Fruit fly (Drosophila melanogaster): ENCODE data around the gene kuk.
A peak's percentile ranks its signal among the peaks of the same experiment; 100 is the strongest.

Gene kuk

dm6 chr3R:17042838-17043569 lies 37.0 kb upstream of the kuk start, which contains the start of the genes bdwf and Patr-1 (continued):
- TF ChIP-seq Bgb (GFP tag; IDR thresholded peaks at IDR 0.05; ENCODE audit: partially characterized antibody) (peak; percentile 89), CG3726 (GFP tag; IDR thresholded peaks at IDR 0.05) (no peak), Dref (GFP tag; IDR thresholded peaks at IDR 0.05) (peak; percentile 87), gsb (GFP tag; IDR thresholded peaks at IDR 0.05) (no peak), HLH54F (GFP tag; optimal IDR thresholded peaks at IDR 0.05) (peak; percentile 53), CG7963 (GFP tag; IDR thresholded peaks at IDR 0.05; ENCODE audit: partially characterized antibody) (peak; percentile 87), hbn (GFP tag; IDR thresholded peaks at IDR 0.05; ENCODE audit: partially characterized antibody) (peak; percentile 84), Myb (GFP tag; optimal IDR thresholded peaks at IDR 0.05) (no peak), CG30020 (tag; optimal IDR thresholded peaks at IDR 0.05) (peak; percentile 44), Xbp1 (GFP tag; optimal IDR thresholded peaks at IDR 0.05) (peak; percentile 11), fru (optimal IDR thresholded peaks at IDR 0.05) (no peak), ttk (GFP tag; IDR thresholded peaks at IDR 0.05) (no peak), seq (GFP tag; IDR thresholded peaks at IDR 0.05) (no peak), ind (GFP tag; optimal IDR thresholded peaks at IDR 0.05) (peak; percentile 37), fd96Cb (tag; optimal IDR thresholded peaks at IDR 0.05) (no peak), CG4707 (GFP tag; optimal IDR thresholded peaks at IDR 0.05) (no peak), grau (tag; optimal IDR thresholded peaks at IDR 0.05) (peak; percentile 20), CG8281 (tag; optimal IDR thresholded peaks at IDR 0.05) (no peak), eve (GFP tag; optimal IDR thresholded peaks at IDR 0.05) (no peak), nmo (GFP tag; optimal IDR thresholded peaks at IDR 0.05) (peak; percentile 69), sna (GFP tag; IDR thresholded peaks at IDR 0.05; ENCODE audit: partially characterized antibody) (peak; percentile 77), Ssrp (tag; optimal IDR thresholded peaks at IDR 0.05) (peak; percentile 17), CG6765 (GFP tag; optimal IDR thresholded peaks at IDR 0.05) (no peak), lov (optimal IDR thresholded peaks at IDR 0.05) (no peak), lov (GFP tag; IDR thresholded peaks at IDR 0.05) (no peak), CG3995 (GFP tag; optimal IDR thresholded peaks at IDR 0.05) (peak; percentile 92), CG2199 (GFP tag; IDR thresholded peaks at IDR 0.05) (no peak), CG31224 (GFP tag; IDR thresholded peaks at IDR 0.05) (no peak), GATAe (GFP tag; conservative IDR thresholded peaks at IDR 0.05) (no peak), Oaz (GFP tag; IDR thresholded peaks at IDR 0.05) (no peak), CG1647 (GFP tag; optimal IDR thresholded peaks at IDR 0.05) (no peak), Sin3A (optimal IDR thresholded peaks at IDR 0.05) (peak; percentile 49), slbo (GFP tag; IDR thresholded peaks at IDR 0.05) (no peak; the same call in 1 of the 2 replicates), CG10543 (GFP tag; optimal IDR thresholded peaks at IDR 0.05) (peak; percentile 10), bbx (GFP tag; IDR thresholded peaks at IDR 0.05; ENCODE audit: partially characterized antibody) (peak; percentile 89), CG30403 (GFP tag; optimal IDR thresholded peaks at IDR 0.05) (peak; percentile 60), ken (GFP tag; IDR thresholded peaks at IDR 0.05) (no peak), CG11456 (GFP tag; IDR thresholded peaks at IDR 0.05) (0 out of 3 replicates have a peak, but pooled peaks have one; percentile 36), Hr39 (optimal IDR thresholded peaks at IDR 0.05) (no peak), kay (GFP tag; optimal IDR thresholded peaks at IDR 0.05) (no peak), CG10462 (GFP tag; optimal IDR thresholded peaks at IDR 0.05) (no peak), tap (tag; optimal IDR thresholded peaks at IDR 0.05) (no peak), pzg (GFP tag; optimal IDR thresholded peaks at IDR 0.05) (peak; percentile 51), CG43689 (GFP tag; IDR thresholded peaks at IDR 0.05) (no peak), sim (GFP tag; IDR thresholded peaks at IDR 0.05) (no peak), Nf-YC (tag; optimal IDR thresholded peaks at IDR 0.05) (peak; percentile 2), stc (GFP tag; IDR thresholded peaks at IDR 0.05) (0 out of 2 replicates have a peak, but pooled peaks have one; percentile 6), Dfd (GFP tag; optimal IDR thresholded peaks at IDR 0.05) (no peak), CG8765 (GFP tag; IDR thresholded peaks at IDR 0.05) (no peak), CG10267 (tag; optimal IDR thresholded peaks at IDR 0.05) (peak; percentile 44), CG17912 (GFP tag; optimal IDR thresholded peaks at IDR 0.05) (no peak), sob (GFP tag; IDR thresholded peaks at IDR 0.05) (0 out of 2 replicates have a peak, but pooled peaks have one; percentile 12)

All from whole organism, embryonic.